Fruit fly (Drosophila melanogaster) S2 (cell line): ENCODE measurements around the gene Obp73a.

Source experiments
- CG8478 ChIP-seq: fragments of >200 bp; optimal IDR thresholded peaks from 2 replicates; lab custom pipeline; 2018
- CTCF ChIP-seq, 2 experiments: fragments of >200 bp; optimal IDR thresholded peaks; 2 replicates each; lab custom pipeline; 2018

DNA sequence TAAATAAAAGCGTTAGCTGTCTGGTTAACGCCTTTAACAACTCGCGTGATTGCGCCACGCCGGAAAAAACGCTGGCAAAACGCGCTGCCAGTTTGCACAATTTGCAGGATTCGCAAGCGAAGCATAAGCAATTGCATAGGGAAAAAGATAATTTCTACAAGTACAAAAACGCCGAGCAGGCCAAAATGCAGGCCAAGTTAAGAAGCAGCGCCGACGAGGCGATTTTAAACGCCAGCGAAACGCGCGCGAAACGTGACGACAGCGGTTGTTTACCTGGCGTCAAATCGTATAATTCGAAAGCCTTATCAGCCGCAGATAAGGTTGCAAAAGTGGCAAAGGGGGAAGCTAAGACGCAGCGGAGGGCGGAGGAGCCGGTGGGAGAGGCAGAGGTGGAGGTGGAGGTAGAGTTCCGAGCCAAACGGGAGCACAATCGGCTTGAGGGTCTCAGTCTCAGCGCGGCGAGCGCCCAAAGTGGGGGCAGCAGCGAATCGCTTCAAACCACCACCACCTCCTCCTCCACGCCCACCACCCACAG, 37.0 kb downstream of the Obp73a start:
- no peak for TF ChIP-seq CTCF (optimal IDR thresholded peaks at IDR 0.05; lab: Kevin White, UChicago)
- no peak for TF ChIP-seq CG8478 (lab: Kevin White, UChicago)
